Fruit fly (Drosophila melanogaster): ENCODE measurements around the gene CG42821.

The CG42821 gene

DNA sequence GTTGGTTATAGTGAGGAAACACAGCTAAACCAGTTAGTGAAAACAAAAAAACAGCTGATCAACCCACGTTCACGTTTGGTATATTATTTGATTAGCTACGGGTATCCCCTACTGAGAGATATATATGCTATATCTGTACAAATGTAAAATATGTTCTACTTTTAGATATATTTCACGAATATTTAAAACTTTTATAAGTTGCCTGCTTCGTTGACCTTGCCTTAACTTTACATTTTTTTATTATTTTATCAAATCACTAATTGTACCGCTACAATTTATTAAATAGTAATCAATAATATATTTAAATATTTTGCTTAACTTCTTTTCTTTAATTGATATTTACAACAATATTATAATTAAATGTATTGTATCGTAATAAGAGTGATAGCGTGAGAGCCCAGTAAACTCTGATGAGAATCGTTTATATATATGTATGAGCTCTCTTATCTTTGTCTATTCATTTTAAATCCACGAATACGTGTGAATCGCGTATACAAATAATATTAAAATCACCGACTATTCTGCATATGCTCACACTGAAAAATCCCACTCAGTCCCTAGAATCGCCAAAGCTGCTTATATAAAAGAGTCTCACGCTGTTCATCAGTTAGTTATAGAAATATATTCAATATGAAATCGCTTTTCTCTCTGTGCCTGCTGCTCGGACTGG is at the start of gene CG42821:
TSS of gene CG42821 (plus strand) at position 620 of the 670 bp plus-strand sequence.
- TF ChIP-seq Mrtf (GFP tag; IDR thresholded peaks at IDR 0.05) (no peak), CG10274 (GFP tag; optimal IDR thresholded peaks at IDR 0.05) (peak; percentile 78), Dad (GFP tag; optimal IDR thresholded peaks at IDR 0.05) (no peak), CG12659 (GFP tag; optimal IDR thresholded peaks at IDR 0.05) (no peak), B-H1 (GFP tag; IDR thresholded peaks at IDR 0.05) (no peak), CG18011 (GFP tag; optimal IDR thresholded peaks at IDR 0.05) (no peak), wek (GFP tag; optimal IDR thresholded peaks at IDR 0.05) (no peak), slp2 (GFP tag; optimal IDR thresholded peaks at IDR 0.05) (no peak), Rfx (GFP tag; IDR thresholded peaks at IDR 0.05) (no peak), repo (GFP tag; optimal IDR thresholded peaks at IDR 0.05) (no peak), sima (GFP tag; optimal IDR thresholded peaks at IDR 0.05) (no peak), da (GFP tag; optimal IDR thresholded peaks at IDR 0.05) (no peak), CHES-1-like (GFP tag; optimal IDR thresholded peaks at IDR 0.05) (no peak), sr (GFP tag; IDR thresholded peaks at IDR 0.05) (no peak), CG13775 (GFP tag; optimal IDR thresholded peaks at IDR 0.05) (no peak), Spps (tag; optimal IDR thresholded peaks at IDR 0.05) (no peak), Fer2 (tag; optimal IDR thresholded peaks at IDR 0.05) (no peak), dati (GFP tag; IDR thresholded peaks at IDR 0.05) (no peak), Hr3 (GFP tag; optimal IDR thresholded peaks at IDR 0.05) (no peak), CG11456 (GFP tag; IDR thresholded peaks at IDR 0.05) (no peak), sens (GFP tag) (peak; percentile 22), dmrt11E (tag; optimal IDR thresholded peaks at IDR 0.05) (no peak), CG3847 (GFP tag; IDR thresholded peaks at IDR 0.05) (no peak), slou (GFP tag; optimal IDR thresholded peaks at IDR 0.05) (no peak), CG2116 (GFP tag; optimal IDR thresholded peaks at IDR 0.05) (no peak), CG2678 (tag; optimal IDR thresholded peaks at IDR 0.05) (no peak), Gsc (GFP tag; IDR thresholded peaks at IDR 0.05) (no peak), CG4360 (GFP tag; IDR thresholded peaks at IDR 0.05) (no peak), Dref (GFP tag; IDR thresholded peaks at IDR 0.05) (no peak), CG2120 (GFP tag; optimal IDR thresholded peaks at IDR 0.05) (peak; percentile 10), luna (GFP tag; optimal IDR thresholded peaks at IDR 0.05) (no peak), pb (GFP tag; optimal IDR thresholded peaks at IDR 0.05) (no peak), CG10147 (GFP tag; optimal IDR thresholded peaks at IDR 0.05) (peak; percentile 74), gsb-n (tag; optimal IDR thresholded peaks at IDR 0.05) (peak; percentile 11), D19B (GFP tag; optimal IDR thresholded peaks at IDR 0.05) (peak; percentile 22), CG3995 (GFP tag; optimal IDR thresholded peaks at IDR 0.05) (no peak), toy (GFP tag; IDR thresholded peaks at IDR 0.05) (no peak), gem (tag; optimal IDR thresholded peaks at IDR 0.05) (peak; percentile 51), D (optimal IDR thresholded peaks at IDR 0.05) (no peak), D (GFP tag; optimal IDR thresholded peaks at IDR 0.05) (no peak), CG3281 (GFP tag; optimal IDR thresholded peaks at IDR 0.05) (peak; percentile 21), en (GFP tag; optimal IDR thresholded peaks at IDR 0.05) (no peak), sqz (GFP tag; optimal IDR thresholded peaks at IDR 0.05) (no peak), CG12769 (tag; optimal IDR thresholded peaks at IDR 0.05) (no peak), Bdp1 (GFP tag; optimal IDR thresholded peaks at IDR 0.05) (no peak), CG8765 (GFP tag; IDR thresholded peaks at IDR 0.05) (no peak), CG12219 (GFP tag; optimal IDR thresholded peaks at IDR 0.05) (no peak), Fer3 (tag; optimal IDR thresholded peaks at IDR 0.05) (peak; percentile 32)

All from whole organism, embryonic.